Fruit fly (Drosophila melanogaster) Kc167 (cell line): ENCODE results near the gene CG32281.

Experiments
- Myc ChIP-seq: fragments of >200 bp; optimal IDR thresholded peaks from 2 replicates; lab custom pipeline; 2017; ENCODE audit warnings: missing external identifiers
- Sin3A ChIP-seq: fragments of >200 bp; optimal IDR thresholded peaks from 2 replicates; lab custom pipeline; 2018; ENCODE audit warnings: missing external identifiers
- h ChIP-seq: fragments of >200 bp; optimal IDR thresholded peaks from 3 replicates; lab custom pipeline; 2018; ENCODE audit warnings: missing external identifiers
- psq ChIP-seq: fragments of >200 bp; optimal IDR thresholded peaks from 2 replicates; lab custom pipeline; 2017; ENCODE audit warnings: missing external identifiers

DNA sequence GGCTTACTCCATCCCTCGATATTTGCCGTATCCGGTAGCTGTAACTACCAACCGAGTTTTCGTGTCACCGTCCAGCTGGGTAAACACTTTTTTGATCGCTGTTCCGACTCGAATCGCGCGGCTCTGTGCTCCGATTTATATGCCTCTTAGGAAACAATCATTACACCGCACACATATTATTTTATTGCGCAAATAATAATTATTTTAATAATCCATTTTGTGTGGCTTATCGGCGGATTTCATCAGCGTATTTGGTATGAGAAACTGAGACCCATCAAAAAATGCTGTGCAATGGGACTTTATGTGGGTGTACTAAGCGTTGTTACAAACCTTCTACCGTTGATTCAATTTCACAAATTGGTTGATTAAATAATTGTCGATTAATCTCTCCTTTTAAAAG is 33.9 kb downstream of the CG32281 start, which contains the start of gene CG32271:
- TF ChIP-seq Sin3A (no peak), Myc (lab: Kevin White, UChicago) (no peak), psq (lab: Kevin White, UChicago) (no peak), h (lab: Kevin White, UChicago) (no peak)
